Fruit fly (Drosophila melanogaster): ENCODE measurements around the gene CG42788.

CG42788 gene

dm6 chr3R:15092784-15093183 is 38.9 kb downstream of the CG42788 start (continued):
- TF ChIP-seq Trl (optimal IDR thresholded peaks at IDR 0.05): peak in 1 of 2 experiments; percentile 8
- TF ChIP-seq Trl (GFP tag; optimal IDR thresholded peaks at IDR 0.05): peak; percentile 2
- TF ChIP-seq jing (GFP tag; optimal IDR thresholded peaks at IDR 0.05): peak; percentile 1
- 0 out of 2 replicates have a peak, but pooled peaks have one; percentile 12 for TF ChIP-seq CG4360 (GFP tag; IDR thresholded peaks at IDR 0.05)
- no peak for TF ChIP-seq D (optimal IDR thresholded peaks at IDR 0.05)
- no peak for TF ChIP-seq D (GFP tag; optimal IDR thresholded peaks at IDR 0.05)
- TF ChIP-seq vfl (GFP tag; optimal IDR thresholded peaks at IDR 0.05): no peak
- TF ChIP-seq CG2875 (GFP tag; optimal IDR thresholded peaks at IDR 0.05): peak; percentile 31
- peak; percentile 11 for TF ChIP-seq grn (GFP tag; optimal IDR thresholded peaks at IDR 0.05)
- TF ChIP-seq pnt (GFP tag; optimal IDR thresholded peaks at IDR 0.05): no peak
- TF ChIP-seq CTCF (GFP tag; optimal IDR thresholded peaks at IDR 0.05): no peak
- no peak for TF ChIP-seq stwl (tag; optimal IDR thresholded peaks at IDR 0.05)
- TF ChIP-seq ash1 (GFP tag; optimal IDR thresholded peaks at IDR 0.05): peak; percentile 26
- TF ChIP-seq CG4707 (GFP tag; optimal IDR thresholded peaks at IDR 0.05): peak; percentile 6
- TF ChIP-seq sd (tag; optimal IDR thresholded peaks at IDR 0.05): peak; percentile 77
- TF ChIP-seq Meics (GFP tag; optimal IDR thresholded peaks at IDR 0.05): peak; percentile 4
- peak; percentile 45 for TF ChIP-seq CG15514 (GFP tag; optimal IDR thresholded peaks at IDR 0.05)
- TF ChIP-seq B-H2 (GFP tag; optimal IDR thresholded peaks at IDR 0.05): peak; percentile 2
- TF ChIP-seq Xrp1 (GFP tag; IDR thresholded peaks at IDR 0.05): peak; percentile 24; the same call in 1 of the 2 replicates
- TF ChIP-seq CG31365 (tag; optimal IDR thresholded peaks at IDR 0.05): no peak
- no peak for TF ChIP-seq Abd-B (GFP tag; optimal IDR thresholded peaks at IDR 0.05)
- no peak for TF ChIP-seq tna (GFP tag; IDR thresholded peaks at IDR 0.05; ENCODE audit: partially characterized antibody)
- peak; percentile 35 for TF ChIP-seq odd (GFP tag; optimal IDR thresholded peaks at IDR 0.05)
- peak; percentile 24; the same call in 1 of the 2 replicates for TF ChIP-seq GATAe (GFP tag; conservative IDR thresholded peaks at IDR 0.05)
- TF ChIP-seq CG15011 (GFP tag; optimal IDR thresholded peaks at IDR 0.05): peak; percentile 43
- peak; percentile 16 for TF ChIP-seq unpg (GFP tag; optimal IDR thresholded peaks at IDR 0.05)
- 0 out of 3 replicates have a peak, but pooled peaks have one; percentile 25 for TF ChIP-seq otp (GFP tag; IDR thresholded peaks at IDR 0.05)
- peak; percentile 59 for TF ChIP-seq CG12071 (GFP tag; optimal IDR thresholded peaks at IDR 0.05)
- TF ChIP-seq caup (GFP tag; optimal IDR thresholded peaks at IDR 0.05; ENCODE audit: severe bottlenecking): peak; percentile 69
- peak; percentile 0 for TF ChIP-seq Sox102F (GFP tag; optimal IDR thresholded peaks at IDR 0.05)
- TF ChIP-seq pita (GFP tag; optimal IDR thresholded peaks at IDR 0.05): no peak
- peak; percentile 37 for TF ChIP-seq fd64A (GFP tag; optimal IDR thresholded peaks at IDR 0.05)
- peak; percentile 77 for TF ChIP-seq lab (GFP tag; optimal IDR thresholded peaks at IDR 0.05)
- TF ChIP-seq nau (GFP tag; optimal IDR thresholded peaks at IDR 0.05): peak; percentile 4
- TF ChIP-seq Hand (GFP tag; optimal IDR thresholded peaks at IDR 0.05): peak; percentile 18
- TF ChIP-seq Atf6 (GFP tag; IDR thresholded peaks at IDR 0.05): peak; percentile 53; the same call in 1 of the 2 replicates
- 0 out of 2 replicates have a peak, but pooled peaks have one; percentile 36 for TF ChIP-seq CG5953 (GFP tag; IDR thresholded peaks at IDR 0.05)
- TF ChIP-seq HmgZ (tag; optimal IDR thresholded peaks at IDR 0.05): peak; percentile 28
- peak; percentile 53 for TF ChIP-seq CrebB (tag; optimal IDR thresholded peaks at IDR 0.05)
- TF ChIP-seq CG12391 (tag; optimal IDR thresholded peaks at IDR 0.05): no peak
- peak; percentile 35 for TF ChIP-seq CG2202 (tag; optimal IDR thresholded peaks at IDR 0.05)
- TF ChIP-seq CG6683 (GFP tag; optimal IDR thresholded peaks at IDR 0.05): no peak
- TF ChIP-seq Med (GFP tag): peak; percentile 83
- TF ChIP-seq trh (GFP tag; optimal IDR thresholded peaks at IDR 0.05): no peak
- TF ChIP-seq CG6765 (GFP tag; optimal IDR thresholded peaks at IDR 0.05): peak; percentile 12
- peak; percentile 11 for TF ChIP-seq CG1603 (tag; optimal IDR thresholded peaks at IDR 0.05)
- peak; percentile 49 for TF ChIP-seq Asciz (GFP tag; optimal IDR thresholded peaks at IDR 0.05)
- peak; percentile 60 for TF ChIP-seq CG3407 (GFP tag; optimal IDR thresholded peaks at IDR 0.05)
- TF ChIP-seq schlank (tag; optimal IDR thresholded peaks at IDR 0.05): peak; percentile 0
- peak; percentile 13 for TF ChIP-seq Bdp1 (GFP tag; optimal IDR thresholded peaks at IDR 0.05)
